Worm (Caenorhabditis elegans): ENCODE results near the gene srh-30.

- TF ChIP-seq hlh-8 (tag; optimal IDR thresholded peaks at IDR 0.05) (no peak), pqm-1 (tag; optimal IDR thresholded peaks at IDR 0.05) (no peak), nfya-1 (tag; optimal IDR thresholded peaks at IDR 0.05) (no peak), pha-4 (tag; optimal IDR thresholded peaks at IDR 0.05) (no peak), nhr-11 (tag; optimal IDR thresholded peaks at IDR 0.05) (no peak), hlh-15 (tag; optimal IDR thresholded peaks at IDR 0.05) (no peak), dve-1 (tag; optimal IDR thresholded peaks at IDR 0.05) (no peak)
Measured at ce11 chrV:6775708-6776107, 4.2 kb upstream of the srh-30 start, which contains the start of gene srh-28.

Measured in whole organism, late embryonic.